Worm (Caenorhabditis elegans): Measurements from ENCODE around the gene nphp-2.

The nphp-2 gene

ce11 chrV:1888299-1888698 lies 7.3 kb upstream of the nphp-2 start:
- TF ChIP-seq ztf-11 (tag; optimal IDR thresholded peaks at IDR 0.05) (no peak), pqm-1 (tag; optimal IDR thresholded peaks at IDR 0.05) (no peak), unc-62 (GFP tag; optimal IDR thresholded peaks at IDR 0.05) (no peak), ZK546.5 (tag; optimal IDR thresholded peaks at IDR 0.05) (no peak), lsy-12 (tag; optimal IDR thresholded peaks at IDR 0.05) (no peak), ceh-28 (tag; optimal IDR thresholded peaks at IDR 0.05) (no peak), nhr-23 (tag; optimal IDR thresholded peaks at IDR 0.05) (no peak), nhr-11 (tag; optimal IDR thresholded peaks at IDR 0.05) (no peak), nhr-76 (tag; optimal IDR thresholded peaks at IDR 0.05) (no peak), sea-2 (GFP tag; optimal IDR thresholded peaks at IDR 0.05) (no peak), nhr-77 (tag; optimal IDR thresholded peaks at IDR 0.05) (no peak), ceh-16 (tag; optimal IDR thresholded peaks at IDR 0.05) (no peak)

ce11 chrV:1889996-1890395 lies 5.6 kb upstream of the nphp-2 start:
- TF ChIP-seq lin-39 (tag; optimal IDR thresholded peaks at IDR 0.05) (peak; percentile 76), unc-62 (GFP tag; optimal IDR thresholded peaks at IDR 0.05) (peak; percentile 9), nhr-43 (tag; optimal IDR thresholded peaks at IDR 0.05; ENCODE audit: poor library complexity, severe bottlenecking) (no peak)

- TF ChIP-seq eor-1 (tag; optimal IDR thresholded peaks at IDR 0.05) (no peak), nhr-28 (tag; optimal IDR thresholded peaks at IDR 0.05) (no peak), nhr-23 (tag; optimal IDR thresholded peaks at IDR 0.05) (no peak), ceh-16 (tag; optimal IDR thresholded peaks at IDR 0.05) (no peak), fkh-10 (GFP tag; optimal IDR thresholded peaks at IDR 0.05) (no peak), elt-3 (tag; optimal IDR thresholded peaks at IDR 0.05) (no peak), nhr-76 (tag; optimal IDR thresholded peaks at IDR 0.05) (no peak), nfya-1 (tag; optimal IDR thresholded peaks at IDR 0.05; ENCODE audit: insufficient read depth) (peak; percentile 49), lin-15B (tag; optimal IDR thresholded peaks at IDR 0.05) (peak; percentile 28), ceh-28 (tag; optimal IDR thresholded peaks at IDR 0.05) (no peak), nhr-67 (tag; optimal IDR thresholded peaks at IDR 0.05) (no peak), nhr-77 (tag; optimal IDR thresholded peaks at IDR 0.05) (no peak), skn-1 (tag; optimal IDR thresholded peaks at IDR 0.05) (no peak)
Measured at ce11 chrV:1892567-1893277, 2.9 kb upstream of the nphp-2 start, which contains the start of gene zig-11. Gene zig-11 (minus strand): TSS chrV:1892939.

- TF ChIP-seq nhr-11 (tag; optimal IDR thresholded peaks at IDR 0.05) (no peak), nhr-237 (tag; optimal IDR thresholded peaks at IDR 0.05) (no peak), ceh-9 (tag; optimal IDR thresholded peaks at IDR 0.05) (no peak), R02D3.7 (tag; optimal IDR thresholded peaks at IDR 0.05) (no peak), daf-12 (tag; optimal IDR thresholded peaks at IDR 0.05) (no peak), jun-1 (tag; optimal IDR thresholded peaks at IDR 0.05) (no peak), ZK546.5 (tag; optimal IDR thresholded peaks at IDR 0.05) (no peak)
Measured at ce11 chrV:1907350-1907749, 11.8 kb downstream of the nphp-2 start, which contains the start of gene Y32G9A.5. Gene Y32G9A.5 (plus strand): TSS chrV:1907650.

- TF ChIP-seq pha-4 (tag; optimal IDR thresholded peaks at IDR 0.05) (no peak), ceh-9 (tag; optimal IDR thresholded peaks at IDR 0.05) (no peak), elt-2 (tag; optimal IDR thresholded peaks at IDR 0.05) (no peak), fos-1 (tag; optimal IDR thresholded peaks at IDR 0.05) (no peak), ceh-28 (tag; optimal IDR thresholded peaks at IDR 0.05) (no peak), ama-1 (optimal IDR thresholded peaks at IDR 0.05) (no peak), elt-3 (tag; optimal IDR thresholded peaks at IDR 0.05) (no peak), lin-15B (tag; optimal IDR thresholded peaks at IDR 0.05) (no peak), elt-1 (tag; optimal IDR thresholded peaks at IDR 0.05) (no peak), nhr-67 (tag; optimal IDR thresholded peaks at IDR 0.05) (no peak), nhr-11 (tag; optimal IDR thresholded peaks at IDR 0.05) (no peak), pqm-1 (tag; optimal IDR thresholded peaks at IDR 0.05) (no peak), R02D3.7 (tag; optimal IDR thresholded peaks at IDR 0.05) (no peak), nfya-1 (tag; optimal IDR thresholded peaks at IDR 0.05; ENCODE audit: insufficient read depth) (no peak), nhr-28 (tag; optimal IDR thresholded peaks at IDR 0.05) (no peak), mdl-1 (tag; optimal IDR thresholded peaks at IDR 0.05) (no peak), lin-39 (tag; optimal IDR thresholded peaks at IDR 0.05) (no peak), nhr-76 (tag; optimal IDR thresholded peaks at IDR 0.05) (no peak), nhr-77 (tag; optimal IDR thresholded peaks at IDR 0.05) (no peak)
Measured at ce11 chrV:1908542-1908941, 13.0 kb downstream of the nphp-2 start, which contains the start of gene srp-3. Gene srp-3 (plus strand): TSS chrV:1908842.
